Worm (Caenorhabditis elegans): ENCODE measurements around the gene T01C8.2.

T01C8.2 gene

ce11 chrX:16795978-16796377 lies 9.7 kb downstream of the T01C8.2 start, which contains the start of gene aak-2:
TSS of gene aak-2 (plus strand) at chrX:16796087.
- no peak for TF ChIP-seq ttx-3 (tag; optimal IDR thresholded peaks at IDR 0.05)
- peak; percentile 30 for TF ChIP-seq rnt-1 (tag; optimal IDR thresholded peaks at IDR 0.05)

- TF ChIP-seq pha-2 (tag; optimal IDR thresholded peaks at IDR 0.05) (no peak), ceh-24 (tag; optimal IDR thresholded peaks at IDR 0.05) (no peak), fax-1 (tag; optimal IDR thresholded peaks at IDR 0.05) (no peak), ref-2 (tag; optimal IDR thresholded peaks at IDR 0.05) (peak; percentile 41), hlh-6 (tag; optimal IDR thresholded peaks at IDR 0.05) (peak; percentile 39), rnt-1 (tag; optimal IDR thresholded peaks at IDR 0.05) (peak; percentile 64), hlh-30 (tag; optimal IDR thresholded peaks at IDR 0.05; ENCODE audit: insufficient read depth) (peak; percentile 88), hlh-13 (GFP tag; optimal IDR thresholded peaks at IDR 0.05) (no peak), sdc-2 (tag; optimal IDR thresholded peaks at IDR 0.05) (peak; percentile 66), madf-2 (tag; optimal IDR thresholded peaks at IDR 0.05) (peak; percentile 17), fkh-10 (GFP tag; optimal IDR thresholded peaks at IDR 0.05) (peak; percentile 60), ceh-18 (tag; optimal IDR thresholded peaks at IDR 0.05) (peak; percentile 92), unc-86 (tag; optimal IDR thresholded peaks at IDR 0.05) (no peak), ets-4 (tag; optimal IDR thresholded peaks at IDR 0.05) (peak; percentile 5), dve-1 (tag; optimal IDR thresholded peaks at IDR 0.05) (no peak), unc-3 (GFP tag; conservative IDR thresholded peaks at IDR 0.05) (no peak), unc-3 (tag; optimal IDR thresholded peaks at IDR 0.05) (no peak), ceh-9 (tag; optimal IDR thresholded peaks at IDR 0.05) (no peak), nhr-11 (tag; optimal IDR thresholded peaks at IDR 0.05) (no peak), ceh-30 (tag; optimal IDR thresholded peaks at IDR 0.05) (peak; percentile 14), pqm-1 (tag; optimal IDR thresholded peaks at IDR 0.05) (peak; percentile 19), tbx-2 (tag; optimal IDR thresholded peaks at IDR 0.05) (peak; percentile 68), F13H6.1 (tag; optimal IDR thresholded peaks at IDR 0.05) (peak; percentile 53), pat-9 (tag; optimal IDR thresholded peaks at IDR 0.05) (peak; percentile 6), ztf-16 (tag; optimal IDR thresholded peaks at IDR 0.05) (peak; percentile 4), nfya-1 (tag; optimal IDR thresholded peaks at IDR 0.05) (peak; percentile 45), che-1 (tag; optimal IDR thresholded peaks at IDR 0.05) (peak; percentile 37), unc-42 (tag; optimal IDR thresholded peaks at IDR 0.05) (peak; percentile 83), nhr-232 (tag; optimal IDR thresholded peaks at IDR 0.05) (no peak), syd-9 (tag; optimal IDR thresholded peaks at IDR 0.05) (no peak), fkh-6 (tag; optimal IDR thresholded peaks at IDR 0.05) (no peak), ceh-31 (tag; optimal IDR thresholded peaks at IDR 0.05) (peak; percentile 83), C38D4.7 (GFP tag; optimal IDR thresholded peaks at IDR 0.05) (no peak), K02D7.2 (tag; optimal IDR thresholded peaks at IDR 0.05) (no peak), unc-55 (GFP tag; optimal IDR thresholded peaks at IDR 0.05) (no peak)
Measured at ce11 chrX:16796826-16797225, 10.6 kb downstream of the T01C8.2 start.

- TF ChIP-seq nfya-1 (tag; optimal IDR thresholded peaks at IDR 0.05) (no peak), unc-55 (GFP tag; optimal IDR thresholded peaks at IDR 0.05) (no peak), T23F11.4 (GFP tag; optimal IDR thresholded peaks at IDR 0.05) (no peak), dmd-4 (tag; optimal IDR thresholded peaks at IDR 0.05; ENCODE audit: borderline replicate concordance) (no peak), mec-3 (tag; optimal IDR thresholded peaks at IDR 0.05; ENCODE audit: borderline replicate concordance) (no peak)
Measured at ce11 chrX:16798621-16799020, 12.4 kb downstream of the T01C8.2 start.

All from whole organism, late embryonic.